Worm (Caenorhabditis elegans) whole organism, late embryonic: ENCODE results near the gene dhhc-14.
A peak's percentile ranks its signal among the peaks of the same experiment; 100 is the strongest.

ENCODE experiments used
- T23F11.4 ChIP-seq: fragments of 200-800 bp; sonication (Bioruptor generic); optimal IDR thresholded peaks from 2 replicates; lab custom pipeline; 2018; ENCODE audit warnings: mild to moderate bottlenecking, missing genetic modification characterization, missing compliant biosample characterization
- Y22D7AL.16 ChIP-seq: sonication (generic microtip); optimal IDR thresholded peaks from 2 replicates; lab custom pipeline; 2016; ENCODE audit warnings: missing genetic modification characterization, missing compliant biosample characterization
- ama-1 ChIP-seq: fragments of 150-350 bp; optimal IDR thresholded peaks from 2 replicates; lab custom pipeline; 2014
- ceh-34 ChIP-seq: sonication (generic microtip); optimal IDR thresholded peaks from 2 replicates; lab custom pipeline; 2016; ENCODE audit warnings: mild to moderate bottlenecking, missing genetic modification characterization, missing compliant biosample characterization
- fkh-6 ChIP-seq: sonication (generic microtip); optimal IDR thresholded peaks from 2 replicates; lab custom pipeline; 2016; ENCODE audit warnings: missing genetic modification characterization, missing compliant biosample characterization
- gmeb-2 ChIP-seq: sonication (generic microtip); optimal IDR thresholded peaks from 2 replicates; lab custom pipeline; 2016; ENCODE audit warnings: missing genetic modification characterization, inconsistent platforms, missing compliant biosample characterization
- lin-11 ChIP-seq: fragments of 200-800 bp; sonication (Bioruptor generic); optimal IDR thresholded peaks from 2 replicates; lab custom pipeline; 2018; ENCODE audit warnings: mild to moderate bottlenecking, missing genetic modification characterization, missing compliant biosample characterization
- pqm-1 ChIP-seq: sonication (generic microtip); optimal IDR thresholded peaks from 2 replicates; lab custom pipeline; 2016; ENCODE audit warnings: missing genetic modification characterization, missing compliant biosample characterization

- TF ChIP-seq gmeb-2 (tag; lab: Kevin White, UChicago) (no peak), ceh-34 (tag; lab: Kevin White, UChicago) (peak; percentile 45), T23F11.4 (GFP tag; lab: Kevin White, UChicago) (no peak), Y22D7AL.16 (no peak), fkh-6 (no peak), pqm-1 (tag; lab: Kevin White, UChicago) (no peak), lin-11 (tag; lab: Kevin White, UChicago) (no peak), ama-1 (lab: Kevin White, UChicago) (no peak)
These were observed 13.8 kb downstream of the dhhc-14 start for ce11 chrX:8565810-8566416.
